Fruit fly (Drosophila melanogaster) whole organism, prepupa: ENCODE results near the gene Osi9.

Source experiments
- CG11902 ChIP-seq: fragments of 200-800 bp; sonication (Bioruptor generic); optimal IDR thresholded peaks from 3 replicates; lab custom pipeline; 2016; ENCODE audit warnings: missing biosample characterization, missing genetic modification characterization
- CG15336 ChIP-seq: fragments of 200-800 bp; sonication (Bioruptor generic); IDR thresholded peaks from 2 replicates; pipeline ENCODE4 v1.3.6; 2022; ENCODE audit warnings: missing biosample characterization, missing genetic modification characterization
- CG32006 ChIP-seq: fragments of 200-800 bp; sonication (Bioruptor generic); optimal IDR thresholded peaks from 3 replicates; lab custom pipeline; 2017; ENCODE audit warnings: missing biosample characterization, mild to moderate bottlenecking, missing genetic modification characterization
- CG6276 ChIP-seq: fragments of 200-800 bp; sonication (Bioruptor generic); optimal IDR thresholded peaks from 2 replicates; lab custom pipeline; 2017; ENCODE audit warnings: missing biosample characterization, mild to moderate bottlenecking, missing genetic modification characterization
- Eip78C ChIP-seq: fragments of 200-800 bp; sonication (Bioruptor generic); peaks from one replicate; lab custom pipeline; 2016; ENCODE audit warnings: missing biosample characterization, missing genetic modification characterization
- OdsH ChIP-seq: fragments of 200-800 bp; sonication (Bioruptor generic); optimal IDR thresholded peaks from 3 replicates; lab custom pipeline; 2016; ENCODE audit warnings: missing biosample characterization, missing genetic modification characterization
- cyc ChIP-seq: fragments of 200-800 bp; sonication (Bioruptor generic); optimal IDR thresholded peaks from 3 replicates; lab custom pipeline; 2016; ENCODE audit warnings: missing biosample characterization, missing genetic modification characterization
- fkh ChIP-seq: fragments of 200-800 bp; sonication (Bioruptor generic); optimal IDR thresholded peaks from 3 replicates; lab custom pipeline; 2017; ENCODE audit warnings: missing biosample characterization, mild to moderate bottlenecking, missing genetic modification characterization, moderate library complexity
- lz ChIP-seq: fragments of 200-800 bp; sonication (Bioruptor generic); optimal IDR thresholded peaks from 3 replicates; lab custom pipeline; 2016; ENCODE audit warnings: missing biosample characterization, missing genetic modification characterization
- net ChIP-seq: fragments of 200-800 bp; sonication (Bioruptor generic); optimal IDR thresholded peaks from 3 replicates; lab custom pipeline; 2016; ENCODE audit warnings: missing biosample characterization, missing genetic modification characterization

dm6 chr3R:6222119-6222518 lies 37.9 kb upstream of the Osi9 start:
- TF ChIP-seq net (GFP tag; lab: Kevin White, UChicago): no peak
- TF ChIP-seq CG32006 (GFP tag; lab: Kevin White, UChicago): peak; percentile 77
- peak; percentile 68 for TF ChIP-seq Eip78C (GFP tag; lab: Kevin White, UChicago)
- TF ChIP-seq CG6276: peak; percentile 33
- TF ChIP-seq cyc: no peak
- TF ChIP-seq fkh (GFP tag; lab: Kevin White, UChicago): no peak
- peak; percentile 10 for TF ChIP-seq OdsH (GFP tag; lab: Kevin White, UChicago)
- TF ChIP-seq CG15336 (GFP tag; lab: Robert Waterston, UW): 0 out of 2 replicates have a peak, but pooled peaks have one; percentile 25
- no peak for TF ChIP-seq lz (GFP tag; lab: Kevin White, UChicago)
- TF ChIP-seq CG11902: no peak
